Worm (Caenorhabditis elegans) whole organism, late embryonic: Measurements from ENCODE around the gene F20G2.5.

Experiments used
- C08G9.2 ChIP-seq: sonication (generic microtip); optimal IDR thresholded peaks from 2 replicates; lab custom pipeline; 2016; ENCODE audit warnings: mild to moderate bottlenecking, missing genetic modification characterization, moderate library complexity, missing compliant biosample characterization
- K02D7.2 ChIP-seq: sonication (generic microtip); optimal IDR thresholded peaks from 2 replicates; lab custom pipeline; 2017; ENCODE audit warnings: mild to moderate bottlenecking, missing genetic modification characterization, missing compliant biosample characterization
- K09A11.1 ChIP-seq: sonication (generic microtip); optimal IDR thresholded peaks from 2 replicates; lab custom pipeline; 2017; ENCODE audit warnings: antibody characterized with exemption, mild to moderate bottlenecking, missing genetic modification characterization, missing compliant biosample characterization; ENCODE audit not compliant: insufficient read depth
- ahr-1 ChIP-seq: sonication (generic microtip); optimal IDR thresholded peaks from 2 replicates; lab custom pipeline; 2016; ENCODE audit warnings: missing genetic modification characterization, missing compliant biosample characterization
- ama-1 ChIP-seq: fragments of 150-350 bp; optimal IDR thresholded peaks from 2 replicates; lab custom pipeline; 2014
- ceh-18 ChIP-seq: sonication (generic microtip); optimal IDR thresholded peaks from 2 replicates; lab custom pipeline; 2016; ENCODE audit warnings: missing genetic modification characterization, missing compliant biosample characterization
- ceh-22 ChIP-seq: sonication (generic microtip); optimal IDR thresholded peaks from 2 replicates; lab custom pipeline; 2017; ENCODE audit warnings: missing biosample characterization, missing genetic modification characterization
- ceh-24 ChIP-seq: sonication (generic microtip); optimal IDR thresholded peaks from 2 replicates; lab custom pipeline; 2016; ENCODE audit warnings: mild to moderate bottlenecking, missing genetic modification characterization, missing compliant biosample characterization
- ceh-30 ChIP-seq: fragments of 150-350 bp; optimal IDR thresholded peaks from 2 replicates; lab custom pipeline; 2014; ENCODE audit warnings: missing biosample characterization, missing genetic modification characterization
- ceh-31 ChIP-seq: sonication (generic microtip); optimal IDR thresholded peaks from 2 replicates; lab custom pipeline; 2016; ENCODE audit warnings: missing genetic modification characterization, missing compliant biosample characterization
- ceh-34 ChIP-seq: sonication (generic microtip); optimal IDR thresholded peaks from 2 replicates; lab custom pipeline; 2016; ENCODE audit warnings: mild to moderate bottlenecking, missing genetic modification characterization, missing compliant biosample characterization
- ceh-48 ChIP-seq: sonication (generic microtip); optimal IDR thresholded peaks from 2 replicates; lab custom pipeline; 2016; ENCODE audit warnings: missing genetic modification characterization, inconsistent platforms, missing compliant biosample characterization
- ceh-9 ChIP-seq: sonication (generic microtip); optimal IDR thresholded peaks from 2 replicates; lab custom pipeline; 2016; ENCODE audit warnings: mild to moderate bottlenecking, missing genetic modification characterization, inconsistent platforms, missing compliant biosample characterization
- elt-2 ChIP-seq: sonication (generic microtip); optimal IDR thresholded peaks from 2 replicates; lab custom pipeline; 2016; ENCODE audit warnings: missing genetic modification reagents, missing genetic modification characterization, missing compliant biosample characterization
- eyg-1 ChIP-seq: sonication (generic microtip); optimal IDR thresholded peaks from 2 replicates; lab custom pipeline; 2016; ENCODE audit warnings: missing genotype, missing genetic modification characterization, missing compliant biosample characterization
- fax-1 ChIP-seq: sonication (generic microtip); optimal IDR thresholded peaks from 2 replicates; lab custom pipeline; 2016; ENCODE audit warnings: missing genotype, missing genetic modification characterization, missing compliant biosample characterization
- fkh-10 ChIP-seq: fragments of 150-350 bp; optimal IDR thresholded peaks from 2 replicates; lab custom pipeline; 2014; ENCODE audit warnings: missing biosample characterization, missing genetic modification reagents, missing genetic modification characterization
- fkh-6 ChIP-seq: sonication (generic microtip); optimal IDR thresholded peaks from 2 replicates; lab custom pipeline; 2016; ENCODE audit warnings: missing genetic modification characterization, missing compliant biosample characterization
- gmeb-2 ChIP-seq: sonication (generic microtip); optimal IDR thresholded peaks from 2 replicates; lab custom pipeline; 2016; ENCODE audit warnings: missing genetic modification characterization, inconsistent platforms, missing compliant biosample characterization
- hlh-13 ChIP-seq: fragments of 200-800 bp; sonication (Bioruptor generic); optimal IDR thresholded peaks from 2 replicates; lab custom pipeline; 2018; ENCODE audit warnings: mild to moderate bottlenecking, missing genetic modification characterization, missing compliant biosample characterization
- hlh-15 ChIP-seq: sonication (generic microtip); optimal IDR thresholded peaks from 2 replicates; lab custom pipeline; 2016; ENCODE audit warnings: missing genetic modification characterization, missing compliant biosample characterization
- hlh-30 ChIP-seq: sonication (generic microtip); optimal IDR thresholded peaks from 2 replicates; lab custom pipeline; 2017; ENCODE audit warnings: antibody characterized with exemption, missing genetic modification characterization, missing compliant biosample characterization; ENCODE audit not compliant: insufficient read depth
- hlh-8 ChIP-seq: sonication (generic microtip); optimal IDR thresholded peaks from 2 replicates; lab custom pipeline; 2016; ENCODE audit warnings: missing genotype, missing genetic modification characterization, missing compliant biosample characterization
- lin-11 ChIP-seq: fragments of 200-800 bp; sonication (Bioruptor generic); optimal IDR thresholded peaks from 2 replicates; lab custom pipeline; 2018; ENCODE audit warnings: mild to moderate bottlenecking, missing genetic modification characterization, missing compliant biosample characterization
- madf-2 ChIP-seq: sonication (generic microtip); optimal IDR thresholded peaks from 2 replicates; lab custom pipeline; 2017; ENCODE audit warnings: missing genetic modification characterization, missing compliant biosample characterization
- nfya-1 ChIP-seq: sonication (generic microtip); optimal IDR thresholded peaks from 2 replicates; lab custom pipeline; 2017; ENCODE audit warnings: missing genetic modification characterization, mild to moderate bottlenecking, missing compliant biosample characterization, antibody characterized with exemption, moderate library complexity
- nhr-11 ChIP-seq: fragments of 150-350 bp; optimal IDR thresholded peaks from 2 replicates; lab custom pipeline; 2014; ENCODE audit warnings: missing biosample characterization, missing genetic modification characterization
- npax-4 ChIP-seq: sonication (generic microtip); optimal IDR thresholded peaks from 2 replicates; lab custom pipeline; 2016; ENCODE audit warnings: missing genetic modification characterization, missing compliant biosample characterization
- odd-2 ChIP-seq: sonication (generic microtip); optimal IDR thresholded peaks from 2 replicates; lab custom pipeline; 2017; ENCODE audit warnings: antibody characterized with exemption, mild to moderate bottlenecking, missing genetic modification characterization, missing compliant biosample characterization
- pag-3 ChIP-seq: sonication (generic microtip); optimal IDR thresholded peaks from 2 replicates; lab custom pipeline; 2016; ENCODE audit warnings: missing compliant biosample characterization, missing genetic modification characterization, borderline replicate concordance
- pha-4 ChIP-seq: fragments of 150-350 bp; optimal IDR thresholded peaks from 2 replicates; lab custom pipeline; 2018; ENCODE audit warnings: missing biosample characterization, missing genetic modification reagents, missing genetic modification characterization
- pqm-1 ChIP-seq: sonication (generic microtip); optimal IDR thresholded peaks from 2 replicates; lab custom pipeline; 2016; ENCODE audit warnings: missing genetic modification characterization, missing compliant biosample characterization
- pros-1 ChIP-seq: fragments of 150-350 bp; optimal IDR thresholded peaks from 2 replicates; lab custom pipeline; 2014; ENCODE audit warnings: missing biosample characterization, missing genetic modification reagents, missing genetic modification characterization
- sdc-2 ChIP-seq: sonication (generic microtip); optimal IDR thresholded peaks from 2 replicates; lab custom pipeline; 2016; ENCODE audit warnings: missing genotype, missing genetic modification characterization, missing compliant biosample characterization
- sox-2 ChIP-seq: fragments of 200-800 bp; sonication (Bioruptor generic); IDR thresholded peaks from 2 replicates; pipeline ENCODE4 v1.3.6; 2022; ENCODE audit warnings: missing genetic modification reagents, missing genetic modification characterization, missing compliant biosample characterization
- tbx-2 ChIP-seq: sonication (generic microtip); optimal IDR thresholded peaks from 2 replicates; lab custom pipeline; 2016; ENCODE audit warnings: missing genetic modification characterization, missing compliant biosample characterization
- tbx-7 ChIP-seq: sonication (generic microtip); optimal IDR thresholded peaks from 2 replicates; lab custom pipeline; 2016; ENCODE audit warnings: missing genotype, missing genetic modification characterization, missing compliant biosample characterization
- ttx-3 ChIP-seq: sonication (generic microtip); optimal IDR thresholded peaks from 2 replicates; lab custom pipeline; 2016; ENCODE audit warnings: missing genetic modification reagents, missing genetic modification characterization, missing compliant biosample characterization
- unc-42 ChIP-seq: sonication (generic microtip); optimal IDR thresholded peaks from 2 replicates; lab custom pipeline; 2016; ENCODE audit warnings: missing genotype, missing genetic modification characterization, missing compliant biosample characterization
- unc-55 ChIP-seq: sonication (generic microtip); optimal IDR thresholded peaks from 2 replicates; lab custom pipeline; 2017; ENCODE audit warnings: missing biosample characterization, missing genetic modification reagents, missing genetic modification characterization
- unc-86 ChIP-seq: sonication (generic microtip); optimal IDR thresholded peaks from 2 replicates; lab custom pipeline; 2016; ENCODE audit warnings: missing genetic modification characterization, missing compliant biosample characterization

F20G2.5 gene

DNA sequence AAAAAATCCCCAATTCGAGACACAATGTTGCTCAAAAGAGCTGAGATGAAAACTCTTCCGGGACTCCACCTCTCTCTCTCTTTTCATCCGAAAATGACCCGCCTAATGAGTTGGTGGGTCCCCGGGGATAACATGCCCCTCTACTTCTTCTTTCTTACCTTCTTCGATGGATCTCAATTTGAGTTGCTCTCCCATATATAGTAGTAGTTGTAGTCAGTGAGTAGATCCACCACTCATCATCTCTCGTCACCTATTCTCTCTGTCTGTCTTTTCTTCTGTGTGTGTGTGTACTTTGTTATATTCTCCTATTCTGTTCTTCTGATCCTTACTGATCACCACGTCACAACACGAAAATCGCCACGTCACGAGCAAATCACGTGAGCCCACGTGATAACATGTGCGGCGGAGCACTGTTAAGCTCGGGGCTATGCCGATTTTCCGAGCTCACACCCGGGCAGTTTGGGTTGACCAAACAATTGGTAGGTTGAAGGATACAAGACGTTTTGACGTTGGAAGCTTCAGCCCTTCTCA lies 25.0 kb downstream of the F20G2.5 start, which contains the start of gene twk-32:
twk-32 (plus strand) TSS at position 396 of the 531 bp plus-strand sequence.
- TF ChIP-seq madf-2 (tag; lab: Kevin White, UChicago) (no peak), hlh-30 (tag; lab: Kevin White, UChicago) (peak; percentile 19), ttx-3 (tag; lab: Kevin White, UChicago) (no peak), ceh-34 (no peak)
- TF ChIP-seq, all 69 proteins: peak for 1

DNA sequence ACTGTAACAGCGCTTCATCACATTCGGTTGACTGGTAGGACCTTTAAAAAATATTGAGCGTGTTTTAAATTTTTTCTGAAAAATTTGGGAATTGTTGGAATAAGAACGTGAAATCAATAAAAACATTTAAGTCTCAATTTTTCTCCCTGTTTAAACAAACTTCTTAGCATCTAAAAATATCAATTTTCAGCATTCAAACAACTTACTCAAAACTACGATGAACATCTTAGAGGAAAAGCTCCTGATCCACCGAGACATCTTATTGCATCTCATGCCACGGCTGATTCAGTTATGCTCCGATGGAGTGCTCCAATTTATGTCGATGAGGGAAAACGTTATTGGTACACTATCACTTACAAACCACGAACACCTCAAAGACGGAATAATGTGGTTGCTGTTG lies 27.9 kb downstream of the F20G2.5 start:
- TF ChIP-seq K02D7.2: no peak
- TF ChIP-seq unc-42 (tag; lab: Kevin White, UChicago): no peak
- no peak for TF ChIP-seq pros-1 (tag; lab: Kevin White, UChicago)
- TF ChIP-seq ahr-1 (tag; lab: Kevin White, UChicago): no peak
- no peak for TF ChIP-seq hlh-13 (GFP tag; lab: Kevin White, UChicago)
- no peak for TF ChIP-seq ama-1 (lab: Kevin White, UChicago)
- no peak for TF ChIP-seq nfya-1
- no peak for TF ChIP-seq sdc-2 (tag; lab: Kevin White, UChicago)
- no peak for TF ChIP-seq pha-4 (tag; lab: Kevin White, UChicago)
- TF ChIP-seq pqm-1 (tag; lab: Kevin White, UChicago): no peak

ce11 chrV:13803902-13804301 lies 32.6 kb downstream of the F20G2.5 start, which contains the start of gene swan-2:
swan-2 (minus strand) TSS chrV:13804281.
- TF ChIP-seq ceh-48 (tag; lab: Kevin White, UChicago): no peak
- no peak for TF ChIP-seq ceh-30 (tag; lab: Kevin White, UChicago)
- no peak for TF ChIP-seq tbx-2 (tag; lab: Kevin White, UChicago)
- TF ChIP-seq fkh-10 (GFP tag; lab: Kevin White, UChicago): no peak
- no peak for TF ChIP-seq nhr-11 (tag; lab: Kevin White, UChicago)
- TF ChIP-seq tbx-7: no peak
- no peak for TF ChIP-seq unc-86 (tag; lab: Kevin White, UChicago)
- TF ChIP-seq hlh-8 (tag; lab: Kevin White, UChicago): no peak
- no peak for TF ChIP-seq pros-1 (tag; lab: Kevin White, UChicago)
- TF ChIP-seq ahr-1 (tag; lab: Kevin White, UChicago): no peak
- TF ChIP-seq fax-1: no peak
- TF ChIP-seq hlh-15 (tag; lab: Kevin White, UChicago): no peak
- TF ChIP-seq hlh-13 (GFP tag; lab: Kevin White, UChicago): no peak
- TF ChIP-seq ceh-18 (tag; lab: Kevin White, UChicago): no peak
- no peak for TF ChIP-seq elt-2
- TF ChIP-seq ceh-31 (tag; lab: Kevin White, UChicago): no peak
- no peak for TF ChIP-seq K09A11.1 (tag; lab: Kevin White, UChicago)

DNA sequence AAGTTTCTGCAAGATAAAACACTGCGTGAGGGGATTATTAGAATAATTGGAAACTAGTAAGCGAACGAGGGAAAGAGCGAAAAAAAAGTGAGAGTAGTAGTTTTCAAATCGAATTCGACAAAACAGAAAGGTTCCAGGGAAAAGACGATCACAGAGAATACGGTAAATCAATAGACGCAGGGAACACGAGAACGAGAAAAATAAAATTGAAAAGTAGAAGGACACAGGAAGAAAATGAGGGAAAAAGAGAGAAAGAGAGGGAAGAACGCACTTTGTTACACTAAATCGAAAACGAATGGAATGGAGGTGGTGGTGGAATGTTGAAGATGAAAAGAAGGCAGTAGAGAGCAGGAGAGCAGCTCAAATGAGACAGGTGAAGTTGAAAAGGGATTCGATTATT lies 35.9 kb downstream of the F20G2.5 start, which contains the start of gene swan-1:
swan-1 (minus strand) TSS at position 6 of the 400 bp plus-strand sequence.
- TF ChIP-seq ceh-31 (tag; lab: Kevin White, UChicago) (no peak), fax-1 (no peak), odd-2 (tag; lab: Kevin White, UChicago) (no peak), pag-3 (tag; lab: Kevin White, UChicago) (no peak), elt-2 (no peak), eyg-1 (tag; lab: Kevin White, UChicago) (no peak)

DNA sequence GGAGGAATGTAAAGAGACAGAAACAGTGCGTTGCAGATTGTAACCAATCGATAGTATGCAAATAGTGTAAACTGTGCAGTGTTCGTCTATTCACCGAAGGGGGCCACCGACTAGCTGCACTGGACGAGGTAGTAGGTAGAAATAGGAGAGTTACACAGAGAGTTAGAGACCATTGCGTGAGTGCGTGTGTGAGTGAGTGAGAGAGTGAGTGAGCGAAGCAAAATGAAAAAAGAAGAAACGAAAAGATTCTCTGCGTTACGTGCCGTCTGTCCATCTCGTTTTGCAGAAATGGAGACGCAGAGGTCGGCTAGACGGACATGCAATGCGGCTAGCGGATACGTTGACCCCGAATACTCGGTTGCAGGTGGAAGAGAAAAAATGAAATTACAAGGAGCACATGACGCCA lies 37.2 kb downstream of the F20G2.5 start:
- TF ChIP-seq unc-55 (GFP tag; lab: Kevin White, UChicago) (peak; percentile 36), elt-2 (peak; percentile 18), pag-3 (tag; lab: Kevin White, UChicago) (no peak), sox-2 (GFP tag; lab: Robert Waterston, UW) (peak; percentile 13; the same call in 1 of the 2 replicates), ceh-9 (tag; lab: Kevin White, UChicago) (no peak), C08G9.2 (tag; lab: Kevin White, UChicago) (no peak), pros-1 (tag; lab: Kevin White, UChicago) (peak; percentile 49), tbx-7 (no peak), pha-4 (tag; lab: Kevin White, UChicago) (no peak), nhr-11 (tag; lab: Kevin White, UChicago) (no peak), tbx-2 (tag; lab: Kevin White, UChicago) (peak; percentile 82), fax-1 (no peak), ama-1 (lab: Kevin White, UChicago) (no peak), odd-2 (tag; lab: Kevin White, UChicago) (no peak), ceh-18 (tag; lab: Kevin White, UChicago) (peak; percentile 72), lin-11 (no peak), ceh-22 (tag; lab: Kevin White, UChicago) (no peak), gmeb-2 (tag; lab: Kevin White, UChicago) (no peak), ahr-1 (tag; lab: Kevin White, UChicago) (no peak), hlh-15 (tag; lab: Kevin White, UChicago) (no peak), ceh-24 (tag; lab: Kevin White, UChicago) (no peak), K02D7.2 (no peak), fkh-6 (tag; lab: Kevin White, UChicago) (no peak), sdc-2 (tag; lab: Kevin White, UChicago) (peak; percentile 17), K09A11.1 (tag; lab: Kevin White, UChicago) (no peak), npax-4 (tag; lab: Kevin White, UChicago) (no peak)
